Worm (Caenorhabditis elegans): ENCODE results near the gene C27H5.12.

C27H5.12 gene

DNA sequence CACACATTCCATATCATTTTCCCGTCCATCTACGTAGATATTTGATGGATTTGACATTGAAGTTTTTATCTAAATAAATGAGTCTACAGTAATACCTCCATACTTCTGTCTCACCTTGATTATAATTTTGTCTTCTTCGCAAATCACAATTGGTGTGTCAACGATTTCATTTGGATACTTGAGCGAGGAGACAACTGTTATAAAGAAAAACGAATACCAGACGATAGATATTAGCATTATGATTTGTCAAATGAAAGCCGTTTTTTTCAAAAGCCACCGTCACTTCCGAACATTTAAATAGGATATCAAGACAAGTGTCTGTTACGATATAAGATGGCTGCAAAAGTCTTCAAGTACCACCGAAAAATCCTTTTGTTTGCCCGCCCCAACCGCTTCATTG is 45.8 kb downstream of the C27H5.12 start, which contains the start of gene cutl-5:
Gene cutl-5 (minus strand): TSS at position 269 of the 400 bp plus-strand sequence.
- TF ChIP-seq K02D7.2 (tag; optimal IDR thresholded peaks at IDR 0.05) (no peak), pqm-1 (tag; optimal IDR thresholded peaks at IDR 0.05) (no peak), ceh-6 (GFP tag; optimal IDR thresholded peaks at IDR 0.05) (no peak), F13H6.1 (tag; optimal IDR thresholded peaks at IDR 0.05) (no peak), sox-4 (tag; optimal IDR thresholded peaks at IDR 0.05) (no peak), tbx-2 (tag; optimal IDR thresholded peaks at IDR 0.05) (no peak), pha-2 (tag; optimal IDR thresholded peaks at IDR 0.05) (no peak), ceh-18 (tag; optimal IDR thresholded peaks at IDR 0.05) (no peak), npax-4 (tag; optimal IDR thresholded peaks at IDR 0.05) (no peak), hlh-30 (tag; optimal IDR thresholded peaks at IDR 0.05; ENCODE audit: insufficient read depth) (no peak), lim-6 (tag; optimal IDR thresholded peaks at IDR 0.05) (no peak), dmd-4 (tag; optimal IDR thresholded peaks at IDR 0.05; ENCODE audit: borderline replicate concordance) (no peak), elt-4 (tag; optimal IDR thresholded peaks at IDR 0.05) (no peak), ahr-1 (tag; optimal IDR thresholded peaks at IDR 0.05) (no peak), elt-2 (tag; optimal IDR thresholded peaks at IDR 0.05) (no peak)

ce11 chrII:7112780-7113179 is 48.6 kb downstream of the C27H5.12 start, which contains the start of gene F10E7.6:
Gene F10E7.6, plus strand, starts transcription at chrII:7113080.
- TF ChIP-seq zip-5 (tag; optimal IDR thresholded peaks at IDR 0.05) (no peak), syd-9 (tag; optimal IDR thresholded peaks at IDR 0.05) (no peak), odd-2 (tag; optimal IDR thresholded peaks at IDR 0.05) (no peak), hlh-13 (GFP tag; optimal IDR thresholded peaks at IDR 0.05) (no peak), ceh-31 (tag; optimal IDR thresholded peaks at IDR 0.05) (no peak), pha-4 (tag; optimal IDR thresholded peaks at IDR 0.05) (no peak), ceh-2 (tag; optimal IDR thresholded peaks at IDR 0.05) (no peak), T23F11.4 (GFP tag; optimal IDR thresholded peaks at IDR 0.05) (no peak), lim-6 (tag; optimal IDR thresholded peaks at IDR 0.05) (no peak), npax-4 (tag; optimal IDR thresholded peaks at IDR 0.05) (no peak), pax-1 (tag; optimal IDR thresholded peaks at IDR 0.05) (no peak), rnt-1 (tag; optimal IDR thresholded peaks at IDR 0.05) (no peak), K02D7.2 (tag; optimal IDR thresholded peaks at IDR 0.05) (no peak)

- TF ChIP-seq unc-55 (GFP tag; optimal IDR thresholded peaks at IDR 0.05) (peak; percentile 43), hlh-8 (tag; optimal IDR thresholded peaks at IDR 0.05) (no peak), nfya-1 (tag; optimal IDR thresholded peaks at IDR 0.05) (peak; percentile 45), lim-6 (tag; optimal IDR thresholded peaks at IDR 0.05) (no peak), ztf-16 (tag; optimal IDR thresholded peaks at IDR 0.05) (no peak), pax-1 (tag; optimal IDR thresholded peaks at IDR 0.05) (no peak), ceh-9 (tag; optimal IDR thresholded peaks at IDR 0.05) (no peak), sdc-2 (tag; optimal IDR thresholded peaks at IDR 0.05) (no peak), ceh-34 (tag; optimal IDR thresholded peaks at IDR 0.05) (no peak), pat-9 (tag; optimal IDR thresholded peaks at IDR 0.05) (no peak), unc-42 (tag; optimal IDR thresholded peaks at IDR 0.05) (peak; percentile 77), ceh-30 (tag; optimal IDR thresholded peaks at IDR 0.05) (peak; percentile 21)
Measured at ce11 chrII:7111657-7112049, 49.8 kb downstream of the C27H5.12 start, which contains the start of gene F10E7.5. Gene F10E7.5, plus strand, starts transcription at chrII:7111978.
